Fruit fly (Drosophila melanogaster) whole organism, wandering third instar larva: ENCODE measurements around the gene neo.

Experiments used
- Dfd ChIP-seq: fragments of >200 bp; optimal IDR thresholded peaks from 2 replicates; lab custom pipeline; 2017; ENCODE audit warnings: missing biosample characterization, missing genetic modification characterization
- Hr78 ChIP-seq: fragments of >200 bp; optimal IDR thresholded peaks from 2 replicates; lab custom pipeline; 2017; ENCODE audit warnings: missing biosample characterization, missing genetic modification characterization
- br ChIP-seq: fragments of 200-800 bp; sonication (Bioruptor generic); optimal IDR thresholded peaks from 2 replicates; lab custom pipeline; 2016; ENCODE audit warnings: missing biosample characterization, missing genetic modification characterization
- dl ChIP-seq, 2 experiments: fragments of 175-275, 200-275 bp in 1 of 2; fragments of 200-275 bp in 1 of 2; sonication (Bioruptor generic); optimal IDR thresholded peaks; lab custom pipeline; 2018; ENCODE audit warnings: mild to moderate bottlenecking in 2 of 2, missing biosample characterization in 2 of 2, missing genetic modification characterization in 2 of 2, moderate library complexity in 2 of 2; ENCODE audit not compliant: partially characterized antibody in 2 of 2, insufficient read depth in 1 of 2
- pan ChIP-seq: fragments of >200 bp; optimal IDR thresholded peaks from 2 replicates; lab custom pipeline; 2017

- no peak for TF ChIP-seq br (GFP tag; lab: Kevin White, UChicago)
- TF ChIP-seq Dfd (GFP tag; lab: Kevin White, UChicago), result no peak
- no peak for TF ChIP-seq pan
- no peak for TF ChIP-seq dl (GFP tag; optimal IDR thresholded peaks at IDR 0.05; lab: Kevin White, UChicago; ENCODE audit: insufficient read depth in 1 of 2, partially characterized antibody in 2 of 2)
- no peak for TF ChIP-seq Hr78
Observed at dm6 chr3R:29868676-29869349, 49.9 kb downstream of the neo start, which contains the start of gene Zip99C.
